Worm (Caenorhabditis elegans) whole organism, L4 larva: ENCODE results near the gene ZK829.7.
A peak's percentile ranks its signal among the peaks of the same experiment; 100 is the strongest.

Source experiments
- D1046.2 ChIP-seq: fragments of 200-800 bp; sonication (Bioruptor generic); IDR thresholded peaks from 2 replicates; pipeline ENCODE4 v1.3.6; 2022; ENCODE audit warnings: missing genetic modification characterization, missing compliant biosample characterization
- Y105C5A.15 ChIP-seq: fragments of 200-800 bp; sonication (Bioruptor generic); IDR thresholded peaks from 2 replicates; pipeline ENCODE4 v1.3.6; 2022; ENCODE audit warnings: missing genetic modification characterization, missing compliant biosample characterization
- ZK337.2 ChIP-seq: fragments of 200-800 bp; sonication (Bioruptor generic); IDR thresholded peaks from 2 replicates; pipeline ENCODE4 v1.3.6; 2022; ENCODE audit warnings: missing genetic modification reagents, missing genetic modification characterization, missing compliant biosample characterization
- aha-1 ChIP-seq: fragments of 150-350 bp; peaks from one replicate; lab custom pipeline; 2014; ENCODE audit warnings: missing biosample characterization, missing genetic modification characterization
- aly-2 ChIP-seq: sonication (generic microtip); optimal IDR thresholded peaks from 2 replicates; lab custom pipeline; 2018; ENCODE audit warnings: missing biosample characterization, missing genetic modification characterization
- arid-1 ChIP-seq: fragments of 200-800 bp; sonication (Bioruptor generic); conservative IDR thresholded peaks from 2 replicates; pipeline ENCODE4 v1.3.6; 2022; ENCODE audit warnings: missing genetic modification reagents, missing genetic modification characterization, missing compliant biosample characterization
- attf-4 ChIP-seq: sonication (generic microtip); optimal IDR thresholded peaks from 3 replicates; lab custom pipeline; 2017; ENCODE audit warnings: missing biosample characterization, missing genetic modification characterization
- ceh-28 ChIP-seq: fragments of 150-350 bp; optimal IDR thresholded peaks from 2 replicates; lab custom pipeline; 2014; ENCODE audit warnings: missing biosample characterization, missing genetic modification reagents, missing genetic modification characterization
- ceh-44 ChIP-seq: fragments of 200-800 bp; sonication (Bioruptor generic); IDR thresholded peaks from 2 replicates; pipeline ENCODE4 v1.3.6; 2022; ENCODE audit warnings: missing genetic modification reagents, missing genetic modification characterization, missing compliant biosample characterization
- ceh-82 ChIP-seq: sonication (generic microtip); optimal IDR thresholded peaks from 2 replicates; lab custom pipeline; 2017; ENCODE audit warnings: missing biosample characterization, missing genetic modification characterization
- cey-2 ChIP-seq: sonication (generic microtip); optimal IDR thresholded peaks from 3 replicates; lab custom pipeline; 2017; ENCODE audit warnings: missing genetic modification characterization, mild to moderate bottlenecking, missing compliant biosample characterization, antibody characterized with exemption, borderline replicate concordance; ENCODE audit not compliant: insufficient read depth
- daf-8 ChIP-seq: fragments of 200-800 bp; sonication (Bioruptor generic); IDR thresholded peaks from 2 replicates; pipeline ENCODE4 v1.3.6; 2022; ENCODE audit warnings: missing genetic modification characterization, missing compliant biosample characterization
- duxl-1 ChIP-seq: sonication (generic microtip); optimal IDR thresholded peaks from 2 replicates; lab custom pipeline; 2016; ENCODE audit warnings: mild to moderate bottlenecking, missing genetic modification characterization, moderate library complexity, missing compliant biosample characterization; ENCODE audit not compliant: poor library complexity
- dve-1 ChIP-seq: sonication (generic microtip); optimal IDR thresholded peaks from 2 replicates; lab custom pipeline; 2017; ENCODE audit warnings: antibody characterized with exemption, mild to moderate bottlenecking, missing genetic modification characterization, missing compliant biosample characterization; ENCODE audit not compliant: insufficient read depth
- fkh-10 ChIP-seq: fragments of 150-350 bp; optimal IDR thresholded peaks from 2 replicates; lab custom pipeline; 2014; ENCODE audit warnings: missing biosample characterization, missing genetic modification reagents, missing genetic modification characterization
- gei-8 ChIP-seq: fragments of 200-800 bp; sonication (Bioruptor generic); optimal IDR thresholded peaks from 2 replicates; lab custom pipeline; 2018; ENCODE audit warnings: mild to moderate bottlenecking, missing genetic modification characterization, missing compliant biosample characterization
- hif-1 ChIP-seq, 2 experiments: sonication (generic microtip); optimal IDR thresholded peaks; 2 replicates each; lab custom pipeline; 2016 to 2017; ENCODE audit warnings: missing compliant biosample characterization in 2 of 2, missing genetic modification characterization in 2 of 2, missing genetic modification reagents in 2 of 2, missing genotype in 2 of 2, mild to moderate bottlenecking in 1 of 2
- hlh-11 ChIP-seq: fragments of 200-800 bp; sonication (Bioruptor generic); optimal IDR thresholded peaks from 2 replicates; lab custom pipeline; 2018; ENCODE audit warnings: mild to moderate bottlenecking, missing genetic modification characterization, missing compliant biosample characterization
- hlh-30 ChIP-seq: sonication (generic microtip); optimal IDR thresholded peaks from 2 replicates; lab custom pipeline; 2017; ENCODE audit warnings: antibody characterized with exemption, mild to moderate bottlenecking, missing genetic modification characterization, missing compliant biosample characterization; ENCODE audit not compliant: insufficient read depth
- hmg-1.1 ChIP-seq: fragments of 200-800 bp; sonication (Bioruptor generic); IDR thresholded peaks from 2 replicates; pipeline ENCODE4 v1.3.6; 2022; ENCODE audit warnings: missing genetic modification reagents, missing genetic modification characterization, missing compliant biosample characterization
- jun-1 ChIP-seq: fragments of 150-350 bp; optimal IDR thresholded peaks from 2 replicates; lab custom pipeline; 2014; ENCODE audit warnings: missing biosample characterization, missing genetic modification reagents, missing genetic modification characterization
- lim-7 ChIP-seq: fragments of 200-800 bp; sonication (Bioruptor generic); IDR thresholded peaks from 2 replicates; pipeline ENCODE4 v1.3.6; 2022; ENCODE audit warnings: missing genetic modification characterization, missing compliant biosample characterization
- lin-13 ChIP-seq: fragments of 150-350 bp; optimal IDR thresholded peaks from 2 replicates; lab custom pipeline; 2014; ENCODE audit warnings: missing biosample characterization, missing genetic modification reagents, missing genetic modification characterization
- lir-3 ChIP-seq: sonication (generic microtip); optimal IDR thresholded peaks from 2 replicates; lab custom pipeline; 2016; ENCODE audit warnings: mild to moderate bottlenecking, missing genetic modification characterization, missing compliant biosample characterization
- madf-5 ChIP-seq, 2 experiments: fragments of 200-800 bp; sonication (Bioruptor generic); IDR thresholded peaks; 2 replicates each; pipeline ENCODE4 v1.3.6; 2022; ENCODE audit warnings: missing compliant biosample characterization in 2 of 2, missing genetic modification characterization in 2 of 2
- mdl-1 ChIP-seq, 2 experiments: fragments of 150-350 bp in 1 of 2; sonication (generic microtip) in 1 of 2; optimal IDR thresholded peaks; 2 replicates each; lab custom pipeline; 2014 to 2017; ENCODE audit warnings: missing biosample characterization in 2 of 2, missing genetic modification characterization in 2 of 2
- mes-2 ChIP-seq: sonication (generic microtip); optimal IDR thresholded peaks from 2 replicates; lab custom pipeline; 2016; ENCODE audit warnings: missing genotype, mild to moderate bottlenecking, missing genetic modification characterization, missing compliant biosample characterization; ENCODE audit not compliant: poor library complexity, severe bottlenecking
- mxl-3 ChIP-seq: fragments of 200-800 bp; sonication (Bioruptor generic); optimal IDR thresholded peaks from 2 replicates; lab custom pipeline; 2018; ENCODE audit warnings: mild to moderate bottlenecking, missing genetic modification characterization, missing compliant biosample characterization
- nhr-28 ChIP-seq: fragments of 150-350 bp; optimal IDR thresholded peaks from 2 replicates; lab custom pipeline; 2014; ENCODE audit warnings: missing biosample characterization, missing genetic modification characterization
- nhr-41 ChIP-seq: fragments of 200-800 bp; sonication (Bioruptor generic); IDR thresholded peaks from 2 replicates; pipeline ENCODE4 v1.3.6; 2022; ENCODE audit warnings: missing genetic modification reagents, missing genetic modification characterization, missing compliant biosample characterization
- nhr-42 ChIP-seq: fragments of 200-800 bp; sonication (Bioruptor generic); IDR thresholded peaks from 2 replicates; pipeline ENCODE4 v1.3.6; 2022; ENCODE audit warnings: missing genetic modification characterization, missing compliant biosample characterization
- nhr-6 ChIP-seq: fragments of 150-350 bp; optimal IDR thresholded peaks from 2 replicates; lab custom pipeline; 2014; ENCODE audit warnings: missing biosample characterization, missing genetic modification characterization
- pha-4 ChIP-seq, 2 experiments: fragments of 150-350 bp in 1 of 2; fragments of 200-800 bp in 1 of 2; sonication (Bioruptor generic) in 1 of 2; IDR thresholded peaks in 1 of 2; optimal IDR thresholded peaks in 1 of 2; 2 replicates each; pipeline versions ENCODE4 v1.3.6 to Lab custom; 2014 to 2022; ENCODE audit warnings: missing genetic modification characterization in 2 of 2, missing genetic modification reagents in 2 of 2, missing biosample characterization in 1 of 2, missing compliant biosample characterization in 1 of 2
- php-3 ChIP-seq: fragments of 200-800 bp; sonication (Bioruptor generic); IDR thresholded peaks from 2 replicates; pipeline ENCODE4 v1.3.6; 2022; ENCODE audit warnings: missing genetic modification reagents, missing genetic modification characterization, missing compliant biosample characterization
- pqm-1 ChIP-seq: sonication (generic microtip); optimal IDR thresholded peaks from 2 replicates; lab custom pipeline; 2017; ENCODE audit warnings: missing biosample characterization, missing genetic modification characterization
- snpc-1.2 ChIP-seq: fragments of 200-800 bp; sonication (Bioruptor generic); IDR thresholded peaks from 2 replicates; pipeline ENCODE4 v1.3.6; 2022; ENCODE audit warnings: missing genetic modification reagents, missing genetic modification characterization, missing compliant biosample characterization
- snpc-4 ChIP-seq: fragments of 150-350 bp; optimal IDR thresholded peaks from 2 replicates; lab custom pipeline; 2014; ENCODE audit warnings: missing biosample characterization, missing genetic modification characterization
- spr-1 ChIP-seq: sonication (generic microtip); optimal IDR thresholded peaks from 2 replicates; lab custom pipeline; 2016; ENCODE audit warnings: mild to moderate bottlenecking, missing genetic modification characterization, missing compliant biosample characterization
- spr-3 ChIP-seq: fragments of 200-800 bp; sonication (Bioruptor generic); optimal IDR thresholded peaks from 2 replicates; lab custom pipeline; 2018; ENCODE audit warnings: mild to moderate bottlenecking, missing genetic modification characterization, missing compliant biosample characterization
- tag-97 ChIP-seq: fragments of 200-800 bp; sonication (Bioruptor generic); IDR thresholded peaks from 2 replicates; pipeline ENCODE4 v1.3.6; 2022; ENCODE audit warnings: missing genetic modification characterization, missing compliant biosample characterization
- unc-130 ChIP-seq: sonication (generic microtip); optimal IDR thresholded peaks from 2 replicates; lab custom pipeline; 2016; ENCODE audit warnings: missing genetic modification reagents, missing genetic modification characterization, missing compliant biosample characterization
- unc-39 ChIP-seq: sonication (generic microtip); optimal IDR thresholded peaks from 2 replicates; lab custom pipeline; 2017; ENCODE audit warnings: missing biosample characterization, missing genetic modification characterization
- unc-62 ChIP-seq, 3 experiments: fragments of 150-350 bp in 1 of 3; sonication (generic microtip); optimal IDR thresholded peaks in 2 of 3; peaks in 1 of 3; 1 replicate in 1 of 3; 2 replicates in 2 of 3; lab custom pipeline; 2014 to 2017; ENCODE audit warnings: missing biosample characterization in 3 of 3, missing genetic modification characterization in 3 of 3, missing genetic modification reagents in 3 of 3, missing genotype in 1 of 3
- zfp-2 ChIP-seq: sonication (generic microtip); optimal IDR thresholded peaks from 2 replicates; lab custom pipeline; 2016; ENCODE audit warnings: mild to moderate bottlenecking, missing genetic modification characterization, missing compliant biosample characterization
- zfp-3 ChIP-seq: fragments of 200-800 bp; sonication (Bioruptor generic); conservative IDR thresholded peaks from 2 replicates; pipeline ENCODE4 v1.3.6; 2022; ENCODE audit warnings: missing genetic modification reagents, missing genetic modification characterization, missing compliant biosample characterization
- ztf-11 ChIP-seq: fragments of 150-350 bp; optimal IDR thresholded peaks from 2 replicates; lab custom pipeline; 2014; ENCODE audit warnings: missing biosample characterization, missing genetic modification characterization

ZK829.7 gene

DNA sequence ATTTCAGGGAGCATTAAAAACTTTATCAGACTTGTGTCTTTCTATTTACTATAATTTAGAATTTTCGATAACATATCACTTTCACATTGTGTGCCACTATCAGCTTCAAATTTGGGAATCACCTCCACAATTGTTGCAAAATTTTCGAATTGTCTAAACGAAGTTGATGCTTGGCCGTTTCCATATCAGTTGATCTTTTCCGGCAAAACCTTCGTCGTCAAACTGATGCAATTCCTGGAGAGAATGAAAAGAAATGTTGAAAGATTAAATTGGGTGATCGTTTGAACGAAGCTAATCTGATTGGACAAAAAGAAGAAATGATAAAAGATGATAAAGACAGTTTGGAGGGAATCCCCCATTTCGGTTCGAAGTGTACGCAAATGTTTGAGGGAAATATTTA, 5.7 kb downstream of the ZK829.7 start (continued):
- TF ChIP-seq php-3 (GFP tag; lab: Robert Waterston, UW) (0 out of 2 replicates have a peak, but pooled peaks have one; percentile 34), spr-3 (GFP tag; lab: Kevin White, UChicago) (peak; percentile 76), spr-1 (tag; lab: Kevin White, UChicago) (no peak), mdl-1 (tag; optimal IDR thresholded peaks at IDR 0.05; lab: Kevin White, UChicago) (peak; percentile 34 to 76), ceh-28 (tag; lab: Kevin White, UChicago) (no peak), duxl-1 (no peak), pha-4 (GFP tag; IDR thresholded peaks at IDR 0.05; lab: Robert Waterston, UW) (peak; percentile 42; the same call in 1 of the 2 replicates), pha-4 (tag; optimal IDR thresholded peaks at IDR 0.05; lab: Kevin White, UChicago) (no peak), nhr-42 (GFP tag; lab: Robert Waterston, UW) (no peak)

DNA sequence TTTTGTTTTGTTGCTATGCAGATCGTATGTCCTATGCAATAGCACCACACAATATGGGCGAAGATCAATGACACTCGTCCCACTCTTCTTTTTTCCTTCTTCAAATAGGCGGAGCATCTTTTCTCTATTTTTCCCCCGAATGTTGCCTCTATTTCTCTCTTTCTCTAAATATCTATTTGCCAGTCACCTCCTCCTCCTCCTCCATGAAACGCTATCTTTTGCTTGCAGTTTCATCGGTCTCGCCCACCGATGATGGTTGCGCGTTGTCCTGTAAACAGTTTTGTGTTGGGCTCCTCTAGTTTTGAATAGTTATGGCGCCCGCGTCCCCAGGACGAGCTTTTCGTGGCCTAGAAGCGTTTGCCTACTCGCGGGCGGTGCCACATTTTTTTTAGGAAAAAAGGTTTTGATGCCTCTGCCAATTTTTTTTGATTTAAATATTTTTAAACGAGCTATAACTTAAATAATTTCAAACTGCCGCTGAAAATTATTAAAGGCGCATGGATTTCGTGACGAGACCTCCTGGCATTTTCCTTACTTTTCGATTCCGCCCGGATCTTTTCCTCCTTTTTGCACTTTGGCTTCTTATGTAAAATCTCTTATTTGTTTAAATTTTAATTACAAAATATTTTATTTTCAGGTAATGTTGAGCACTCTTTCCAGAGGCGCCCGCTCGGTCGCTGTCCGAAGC, 8.6 kb downstream of the ZK829.7 start, which contains the start of gene gdh-1:
Gene gdh-1 (plus strand): TSS at position 638 of the 688 bp plus-strand sequence.
- TF ChIP-seq madf-5 (GFP tag; IDR thresholded peaks at IDR 0.05; lab: Robert Waterston, UW) (no peak), pha-4 (GFP tag; IDR thresholded peaks at IDR 0.05; lab: Robert Waterston, UW) (no peak), pha-4 (tag; optimal IDR thresholded peaks at IDR 0.05; lab: Kevin White, UChicago) (peak; percentile 35), php-3 (GFP tag; lab: Robert Waterston, UW) (no peak), unc-130 (GFP tag; lab: Kevin White, UChicago) (no peak), lin-13 (GFP tag; lab: Kevin White, UChicago) (no peak), D1046.2 (no peak), hlh-11 (peak; percentile 66), Y105C5A.15 (no peak), mes-2 (tag; lab: Kevin White, UChicago) (no peak), tag-97 (GFP tag; lab: Robert Waterston, UW) (no peak), arid-1 (GFP tag; lab: Robert Waterston, UW) (no peak), hmg-1.1 (GFP tag; lab: Robert Waterston, UW) (peak; percentile 50), attf-4 (tag; lab: Kevin White, UChicago) (no peak), snpc-4 (no peak), fkh-10 (GFP tag; lab: Kevin White, UChicago) (no peak), lim-7 (GFP tag; lab: Robert Waterston, UW) (no peak), ceh-44 (GFP tag; lab: Robert Waterston, UW) (no peak), cey-2 (no peak), unc-62 (GFP tag; optimal IDR thresholded peaks at IDR 0.05 in 1 of 2; lab: Kevin White, UChicago) (no peak), unc-62 (tag; optimal IDR thresholded peaks at IDR 0.05; lab: Kevin White, UChicago) (no peak), zfp-3 (GFP tag; lab: Robert Waterston, UW) (no peak), ztf-11 (tag; lab: Kevin White, UChicago) (no peak), lir-3 (tag; lab: Kevin White, UChicago) (no peak), nhr-42 (GFP tag; lab: Robert Waterston, UW) (no peak), mdl-1 (tag; optimal IDR thresholded peaks at IDR 0.05; lab: Kevin White, UChicago) (peak in 1 of 2 experiments; percentile 58), mxl-3 (GFP tag; lab: Kevin White, UChicago) (no peak), nhr-41 (no peak), hif-1 (tag; optimal IDR thresholded peaks at IDR 0.05; lab: Kevin White, UChicago) (peak in 1 of 2 experiments; percentile 44), snpc-1.2 (GFP tag; lab: Robert Waterston, UW) (0 out of 2 replicates have a peak, but pooled peaks have one; percentile 15), ZK337.2 (GFP tag; lab: Robert Waterston, UW) (no peak), nhr-28 (tag; lab: Kevin White, UChicago) (peak; percentile 74), aly-2 (tag; lab: Kevin White, UChicago) (no peak), unc-39 (tag; lab: Kevin White, UChicago) (no peak), dve-1 (tag; lab: Kevin White, UChicago) (peak; percentile 57), zfp-2 (tag; lab: Kevin White, UChicago) (no peak), pqm-1 (tag; lab: Kevin White, UChicago) (peak; percentile 5), hlh-30 (tag; lab: Kevin White, UChicago) (peak; percentile 24), jun-1 (tag; lab: Kevin White, UChicago) (no peak), aha-1 (tag; lab: Kevin White, UChicago) (peak; percentile 93), gei-8 (GFP tag; lab: Kevin White, UChicago) (no peak), daf-8 (GFP tag; lab: Robert Waterston, UW) (no peak), nhr-6 (no peak), ceh-82 (tag; lab: Kevin White, UChicago) (no peak)
